Fruit fly (Drosophila melanogaster) whole organism, wandering third instar larva: ENCODE measurements around the gene scramb2.

ENCODE experiments used
- Abd-B ChIP-seq: fragments of >200 bp; optimal IDR thresholded peaks from 2 replicates; lab custom pipeline; 2017; ENCODE audit warnings: missing biosample characterization, missing genetic modification characterization
- CG32264 ChIP-seq: fragments of 200-800 bp; sonication (Bioruptor generic); optimal IDR thresholded peaks from 2 replicates; lab custom pipeline; 2016; ENCODE audit warnings: missing biosample characterization, missing genetic modification characterization
- CG9705 ChIP-seq: fragments of 200-800 bp; sonication (Bioruptor generic); optimal IDR thresholded peaks from 2 replicates; lab custom pipeline; 2018; ENCODE audit warnings: missing biosample characterization, mild to moderate bottlenecking, missing genetic modification characterization
- CrebA ChIP-seq: fragments of 200-800 bp; sonication (Bioruptor generic); optimal IDR thresholded peaks from 2 replicates; lab custom pipeline; 2016; ENCODE audit warnings: missing biosample characterization, mild to moderate bottlenecking, missing genetic modification characterization, borderline replicate concordance
- Dfd ChIP-seq: fragments of >200 bp; optimal IDR thresholded peaks from 2 replicates; lab custom pipeline; 2017; ENCODE audit warnings: missing biosample characterization, missing genetic modification characterization
- Dif ChIP-seq: fragments of 200-275, 200-300 bp; sonication (Bioruptor generic); optimal IDR thresholded peaks from 2 replicates; lab custom pipeline; 2018; ENCODE audit warnings: missing biosample characterization, missing genetic modification characterization; ENCODE audit not compliant: partially characterized antibody
- GATAd ChIP-seq: sonication (Bioruptor generic); optimal IDR thresholded peaks from 2 replicates; lab custom pipeline; 2016; ENCODE audit warnings: missing biosample characterization, missing genetic modification characterization
- HLH106 ChIP-seq: fragments of 200-800 bp; optimal IDR thresholded peaks from 3 replicates; lab custom pipeline; 2019; ENCODE audit warnings: missing biosample characterization, mild to moderate bottlenecking, missing genetic modification characterization, moderate library complexity
- Hnf4 ChIP-seq: fragments of 200-800 bp; sonication (Bioruptor generic); optimal IDR thresholded peaks from 2 replicates; lab custom pipeline; 2016; ENCODE audit warnings: missing biosample characterization, mild to moderate bottlenecking, missing genetic modification characterization
- Hr78 ChIP-seq: fragments of >200 bp; optimal IDR thresholded peaks from 2 replicates; lab custom pipeline; 2017; ENCODE audit warnings: missing biosample characterization, missing genetic modification characterization
- Hr83 ChIP-seq: fragments of 200-300 bp; sonication (Bioruptor generic); optimal IDR thresholded peaks from 2 replicates; lab custom pipeline; 2016; ENCODE audit warnings: missing biosample characterization, mild to moderate bottlenecking, missing genetic modification characterization, moderate library complexity; ENCODE audit not compliant: poor library complexity, severe bottlenecking
- Jra ChIP-seq: sonication (Bioruptor generic); optimal IDR thresholded peaks from 2 replicates; lab custom pipeline; 2016; ENCODE audit warnings: missing biosample characterization, missing genetic modification characterization
- N ChIP-seq: fragments of >200 bp; optimal IDR thresholded peaks from 2 replicates; lab custom pipeline; 2018; ENCODE audit warnings: missing biosample characterization, missing external identifiers, missing genetic modification characterization
- OdsH ChIP-seq: fragments of 200-800 bp; sonication (Bioruptor generic); optimal IDR thresholded peaks from 2 replicates; lab custom pipeline; 2016; ENCODE audit warnings: missing biosample characterization, mild to moderate bottlenecking, missing genetic modification characterization
- Rel ChIP-seq, 2 experiments: fragments of 200-800 bp; sonication (Bioruptor generic) in 1 of 2; optimal IDR thresholded peaks; 2 replicates in 1 of 2; 3 replicates in 1 of 2; lab custom pipeline; 2016 to 2019; ENCODE audit warnings: mild to moderate bottlenecking in 2 of 2, missing biosample characterization in 2 of 2, missing genetic modification characterization in 2 of 2, moderate library complexity in 1 of 2
- Sp1 ChIP-seq: fragments of 200-800 bp; sonication (Bioruptor generic); optimal IDR thresholded peaks from 3 replicates; lab custom pipeline; 2019; ENCODE audit warnings: missing biosample characterization, mild to moderate bottlenecking, missing genetic modification characterization, moderate library complexity
- Vsx2 ChIP-seq: fragments of 200-300, 225-300 bp; sonication (Bioruptor generic); optimal IDR thresholded peaks from 2 replicates; lab custom pipeline; 2018; ENCODE audit warnings: missing biosample characterization, missing genetic modification characterization; ENCODE audit not compliant: partially characterized antibody
- br ChIP-seq: fragments of 200-800 bp; sonication (Bioruptor generic); optimal IDR thresholded peaks from 2 replicates; lab custom pipeline; 2016; ENCODE audit warnings: missing biosample characterization, missing genetic modification characterization
- brk ChIP-seq: fragments of 200-800 bp; sonication (Bioruptor generic); optimal IDR thresholded peaks from 2 replicates; lab custom pipeline; 2016; ENCODE audit warnings: missing biosample characterization, mild to moderate bottlenecking, missing genetic modification characterization
- dl ChIP-seq, 2 experiments: fragments of 175-275, 200-275 bp in 1 of 2; fragments of 200-275 bp in 1 of 2; sonication (Bioruptor generic); optimal IDR thresholded peaks; lab custom pipeline; 2018; ENCODE audit warnings: mild to moderate bottlenecking in 2 of 2, missing biosample characterization in 2 of 2, missing genetic modification characterization in 2 of 2, moderate library complexity in 2 of 2; ENCODE audit not compliant: partially characterized antibody in 2 of 2, insufficient read depth in 1 of 2
- dmrt93B ChIP-seq: fragments of 200-800 bp; sonication (Bioruptor generic); optimal IDR thresholded peaks from 2 replicates; lab custom pipeline; 2018; ENCODE audit warnings: missing biosample characterization, mild to moderate bottlenecking, missing genetic modification characterization
- dsf ChIP-seq: sonication (Bioruptor generic); optimal IDR thresholded peaks from 2 replicates; lab custom pipeline; 2016; ENCODE audit warnings: missing biosample characterization, missing genetic modification characterization, borderline replicate concordance
- ey ChIP-seq: fragments of 200-800 bp; sonication (Bioruptor generic); optimal IDR thresholded peaks from 2 replicates; lab custom pipeline; 2016; ENCODE audit warnings: missing biosample characterization, missing genetic modification characterization
- foxo ChIP-seq, 2 experiments: fragments of 200-800 bp; sonication (Bioruptor generic); optimal IDR thresholded peaks; 2 replicates in 1 of 2; 3 replicates in 1 of 2; lab custom pipeline; 2016 to 2017; ENCODE audit warnings: missing biosample characterization in 2 of 2, missing genetic modification characterization in 2 of 2
- fru ChIP-seq: fragments of 200-800 bp; sonication (Bioruptor generic); optimal IDR thresholded peaks from 3 replicates; lab custom pipeline; 2016; ENCODE audit warnings: missing biosample characterization, mild to moderate bottlenecking, missing genetic modification characterization
- h ChIP-seq: fragments of 200-800 bp; sonication (Bioruptor generic); optimal IDR thresholded peaks from 3 replicates; lab custom pipeline; 2016; ENCODE audit warnings: missing biosample characterization, mild to moderate bottlenecking, missing genetic modification characterization
- jim ChIP-seq: fragments of 175-275, 200-325 bp; sonication (Bioruptor generic); optimal IDR thresholded peaks from 2 replicates; lab custom pipeline; 2016; ENCODE audit warnings: missing biosample characterization, mild to moderate bottlenecking, missing genetic modification characterization
- lola ChIP-seq: fragments of >200 bp; optimal IDR thresholded peaks from 2 replicates; lab custom pipeline; 2017; ENCODE audit warnings: missing biosample characterization, missing genetic modification characterization
- pan ChIP-seq: fragments of >200 bp; optimal IDR thresholded peaks from 2 replicates; lab custom pipeline; 2017
- psq ChIP-seq: fragments of 200-800 bp; sonication (Bioruptor generic); optimal IDR thresholded peaks from 3 replicates; lab custom pipeline; 2017; ENCODE audit warnings: missing biosample characterization, mild to moderate bottlenecking, missing genetic modification characterization, moderate library complexity
- rgr ChIP-seq: fragments of 200-800 bp; sonication (Bioruptor generic); optimal IDR thresholded peaks from 3 replicates; lab custom pipeline; 2016; ENCODE audit warnings: missing biosample characterization, mild to moderate bottlenecking, missing genetic modification characterization
- sv ChIP-seq: fragments of 200-800 bp; sonication (Bioruptor generic); optimal IDR thresholded peaks from 3 replicates; lab custom pipeline; 2016; ENCODE audit warnings: missing biosample characterization, missing genetic modification characterization
- tai ChIP-seq: sonication (Bioruptor generic); optimal IDR thresholded peaks from 2 replicates; lab custom pipeline; 2016; ENCODE audit warnings: missing biosample characterization, missing genetic modification characterization

The scramb2 gene

dm6 chr3L:3080084-3080994, 33.7 kb upstream of the scramb2 start:
- TF ChIP-seq OdsH (no peak), psq (GFP tag; lab: Kevin White, UChicago) (no peak), HLH106 (tag; lab: Kevin White, UChicago) (peak; percentile 16), Dfd (GFP tag; lab: Kevin White, UChicago) (no peak), dmrt93B (peak; percentile 27), h (GFP tag; lab: Kevin White, UChicago) (peak; percentile 2), CG32264 (GFP tag; lab: Kevin White, UChicago) (no peak), Hr83 (peak; percentile 32), tai (GFP tag; lab: Kevin White, UChicago) (no peak)
- TF ChIP-seq, all 38 proteins: peak for 4

dm6 chr3L:3079156-3079495, 32.5 kb upstream of the scramb2 start:
- TF ChIP-seq tai (GFP tag; lab: Kevin White, UChicago), result no peak
- TF ChIP-seq CrebA (GFP tag; lab: Kevin White, UChicago), result no peak
- no peak for TF ChIP-seq pan (lab: Kevin White, UChicago)
- no peak for TF ChIP-seq jim (GFP tag; lab: Kevin White, UChicago)
- no peak for TF ChIP-seq Dfd (GFP tag; lab: Kevin White, UChicago)
- TF ChIP-seq psq (GFP tag; lab: Kevin White, UChicago), result no peak
- no peak for TF ChIP-seq lola (GFP tag; lab: Kevin White, UChicago)

dm6 chr3L:3078398-3079155, 32.0 kb upstream of the scramb2 start:
- TF ChIP-seq psq (GFP tag; lab: Kevin White, UChicago) (peak; percentile 9), Hr83 (peak; percentile 40), lola (GFP tag; lab: Kevin White, UChicago) (no peak), HLH106 (tag; lab: Kevin White, UChicago) (peak; percentile 46), OdsH (peak; percentile 32), h (GFP tag; lab: Kevin White, UChicago) (peak; percentile 41), Sp1 (GFP tag; lab: Kevin White, UChicago) (peak; percentile 20), Rel (GFP tag; optimal IDR thresholded peaks at IDR 0.05; lab: Kevin White, UChicago) (no peak), Rel (tag; optimal IDR thresholded peaks at IDR 0.05; lab: Kevin White, UChicago) (peak; percentile 85), foxo (GFP tag; optimal IDR thresholded peaks at IDR 0.05; lab: Kevin White, UChicago) (peak in 1 of 2 experiments; percentile 15), dsf (GFP tag; lab: Kevin White, UChicago) (no peak), dl (GFP tag; optimal IDR thresholded peaks at IDR 0.05; lab: Kevin White, UChicago; ENCODE audit: insufficient read depth in 1 of 2, partially characterized antibody in 2 of 2) (no peak), fru (peak; percentile 17), dmrt93B (peak; percentile 16), br (GFP tag; lab: Kevin White, UChicago) (peak; percentile 45), rgr (peak; percentile 39), ey (GFP tag; lab: Kevin White, UChicago) (peak; percentile 31), sv (GFP tag; lab: Kevin White, UChicago) (no peak), pan (lab: Kevin White, UChicago) (no peak), Vsx2 (GFP tag; lab: Kevin White, UChicago) (no peak), CG9705 (peak; percentile 11), brk (GFP tag; lab: Kevin White, UChicago) (peak; percentile 31)
- TF ChIP-seq, all 38 proteins: peak for 15

dm6 chr3L:3077568-3078107, 31.0 kb upstream of the scramb2 start:
- no peak for TF ChIP-seq Vsx2 (GFP tag; lab: Kevin White, UChicago)
- TF ChIP-seq GATAd (GFP tag; lab: Kevin White, UChicago), result no peak
- TF ChIP-seq dmrt93B, result no peak
- peak; percentile 75 for TF ChIP-seq rgr
- no peak for TF ChIP-seq sv (GFP tag; lab: Kevin White, UChicago)
- TF ChIP-seq Hr83, result peak; percentile 82
- TF ChIP-seq Hr78, result no peak
- TF ChIP-seq Jra, result peak; percentile 87
- no peak for TF ChIP-seq N (GFP tag; lab: Kevin White, UChicago)
- TF ChIP-seq tai (GFP tag; lab: Kevin White, UChicago), result peak; percentile 3
- TF ChIP-seq lola (GFP tag; lab: Kevin White, UChicago), result no peak
- peak; percentile 44 to 69 for TF ChIP-seq dl (GFP tag; optimal IDR thresholded peaks at IDR 0.05; lab: Kevin White, UChicago; ENCODE audit: insufficient read depth in 1 of 2, partially characterized antibody in 2 of 2)
- peak; percentile 55 for TF ChIP-seq OdsH
- no peak for TF ChIP-seq Abd-B (GFP tag; lab: Kevin White, UChicago)
- no peak for TF ChIP-seq Dfd (GFP tag; lab: Kevin White, UChicago)
- TF ChIP-seq br (GFP tag; lab: Kevin White, UChicago), result peak; percentile 75
- peak; percentile 30 for TF ChIP-seq HLH106 (tag; lab: Kevin White, UChicago)
- TF ChIP-seq Dif (GFP tag; lab: Kevin White, UChicago), result peak; percentile 82
- TF ChIP-seq CG32264 (GFP tag; lab: Kevin White, UChicago), result no peak
- TF ChIP-seq fru, result peak; percentile 59
- TF ChIP-seq CrebA (GFP tag; lab: Kevin White, UChicago), result peak; percentile 89
- peak; percentile 22 for TF ChIP-seq brk (GFP tag; lab: Kevin White, UChicago)
- TF ChIP-seq psq (GFP tag; lab: Kevin White, UChicago), result peak; percentile 96
- TF ChIP-seq Hnf4, result peak; percentile 64
- peak; percentile 81 for TF ChIP-seq Rel (GFP tag; optimal IDR thresholded peaks at IDR 0.05; lab: Kevin White, UChicago)
- TF ChIP-seq Rel (tag; optimal IDR thresholded peaks at IDR 0.05; lab: Kevin White, UChicago), result peak; percentile 82
- TF ChIP-seq jim (GFP tag; lab: Kevin White, UChicago), result peak; percentile 44
- peak; percentile 52 for TF ChIP-seq ey (GFP tag; lab: Kevin White, UChicago)
- TF ChIP-seq foxo (GFP tag; optimal IDR thresholded peaks at IDR 0.05; lab: Kevin White, UChicago), result peak; percentile 59 to 79
